Worm (Caenorhabditis elegans) whole organism, mixed stage, embryonic: Measurements from ENCODE around the gene snn-1.

Source experiments
- M03D4.4 ChIP-seq: sonication (generic microtip); optimal IDR thresholded peaks from 2 replicates; lab custom pipeline; 2017; ENCODE audit warnings: mild to moderate bottlenecking, missing genetic modification characterization, missing compliant biosample characterization
- bed-3 ChIP-seq: fragments of 200-800 bp; sonication (Bioruptor generic); optimal IDR thresholded peaks from 3 replicates; lab custom pipeline; 2018; ENCODE audit warnings: mild to moderate bottlenecking, missing genetic modification characterization, moderate library complexity, missing compliant biosample characterization
- cnd-1 ChIP-seq: fragments of 200-800 bp; sonication (Bioruptor generic); optimal IDR thresholded peaks from 2 replicates; lab custom pipeline; 2018; ENCODE audit warnings: mild to moderate bottlenecking, missing genetic modification characterization, missing compliant biosample characterization
- drap-1 ChIP-seq: fragments of 200-800 bp; sonication (Bioruptor generic); optimal IDR thresholded peaks from 3 replicates; lab custom pipeline; 2018; ENCODE audit warnings: mild to moderate bottlenecking, missing genetic modification characterization, missing compliant biosample characterization
- lin-13 ChIP-seq: fragments of 150-350 bp; optimal IDR thresholded peaks from 2 replicates; lab custom pipeline; 2014; ENCODE audit warnings: missing biosample characterization, missing genetic modification characterization
- lsy-2 ChIP-seq: fragments of 150-350 bp; optimal IDR thresholded peaks from 2 replicates; lab custom pipeline; 2014; ENCODE audit warnings: missing biosample characterization, missing genetic modification characterization
- nhr-12 ChIP-seq: fragments of 150-350 bp; optimal IDR thresholded peaks from 2 replicates; lab custom pipeline; 2014; ENCODE audit warnings: missing biosample characterization, missing genetic modification characterization
- nhr-237 ChIP-seq: fragments of 150-350 bp; optimal IDR thresholded peaks from 2 replicates; lab custom pipeline; 2014; ENCODE audit warnings: missing biosample characterization, missing genetic modification characterization
- pha-4 ChIP-seq: fragments of 150-350 bp; optimal IDR thresholded peaks from 2 replicates; lab custom pipeline; 2018; ENCODE audit warnings: missing biosample characterization, missing genetic modification reagents, missing genetic modification characterization
- snpc-4 ChIP-seq: fragments of 150-350 bp; optimal IDR thresholded peaks from 2 replicates; lab custom pipeline; 2014; ENCODE audit warnings: missing biosample characterization, missing genetic modification characterization
- ztf-11 ChIP-seq: fragments of 150-350 bp; optimal IDR thresholded peaks from 2 replicates; lab custom pipeline; 2014; ENCODE audit warnings: missing biosample characterization, missing genetic modification characterization

DNA sequence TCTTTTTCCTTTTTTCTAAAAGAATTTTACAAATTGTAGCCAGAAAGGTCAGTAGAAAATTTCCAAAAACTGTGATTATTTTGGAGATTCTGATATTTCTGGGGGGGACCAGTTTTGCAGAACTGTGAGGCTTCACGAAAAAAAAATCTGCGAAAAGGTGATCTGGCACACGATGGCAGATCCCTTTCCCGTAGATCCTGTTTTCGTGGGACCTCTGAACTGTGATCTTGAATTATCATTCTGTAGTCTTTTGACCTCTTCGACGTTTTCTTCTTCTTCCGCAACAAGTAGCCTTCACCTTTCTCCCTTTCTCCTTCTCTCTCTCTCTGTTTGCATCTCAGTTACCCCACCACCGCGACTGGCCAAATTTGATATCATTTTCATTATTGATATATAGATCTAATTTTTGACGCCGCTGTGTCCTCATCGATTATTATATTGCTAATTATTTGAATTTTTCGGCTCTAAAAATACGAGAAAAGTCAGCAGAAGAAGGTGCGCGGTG is 39.1 kb upstream of the snn-1 start:
- TF ChIP-seq cnd-1 (tag; lab: Kevin White, UChicago) = no peak
- no peak for TF ChIP-seq snpc-4
- TF ChIP-seq nhr-12 (tag; lab: Kevin White, UChicago) = no peak
- TF ChIP-seq drap-1 (GFP tag; lab: Kevin White, UChicago) = no peak
- no peak for TF ChIP-seq bed-3 (GFP tag; lab: Kevin White, UChicago)
- TF ChIP-seq nhr-237 (tag; lab: Kevin White, UChicago) = no peak
- TF ChIP-seq lin-13 (tag; lab: Kevin White, UChicago) = no peak
- no peak for TF ChIP-seq M03D4.4 (tag; lab: Kevin White, UChicago)
- TF ChIP-seq pha-4 (tag; lab: Kevin White, UChicago) = no peak
- TF ChIP-seq lsy-2 (tag; lab: Kevin White, UChicago) = no peak
- no peak for TF ChIP-seq ztf-11 (tag; lab: Kevin White, UChicago)
